Worm (Caenorhabditis elegans): ENCODE data around the gene F54D1.6.

F54D1.6 gene

ce11 chrIV:11340735-11341443, 53.3 kb downstream of the F54D1.6 start:
- TF ChIP-seq egl-13 (tag; optimal IDR thresholded peaks at IDR 0.05) (no peak), ceh-90 (tag; optimal IDR thresholded peaks at IDR 0.05) (no peak), zip-4 (GFP tag; optimal IDR thresholded peaks at IDR 0.05) (no peak), nhr-47 (tag; optimal IDR thresholded peaks at IDR 0.05) (no peak), unc-86 (tag; optimal IDR thresholded peaks at IDR 0.05) (no peak), ets-5 (GFP tag; IDR thresholded peaks at IDR 0.05) (no peak), zag-1 (tag; optimal IDR thresholded peaks at IDR 0.05) (no peak), ceh-88 (GFP tag; IDR thresholded peaks at IDR 0.05) (no peak), alr-1 (tag; optimal IDR thresholded peaks at IDR 0.05; ENCODE audit: borderline replicate concordance) (no peak), nhr-77 (tag; optimal IDR thresholded peaks at IDR 0.05) (no peak), unc-62 (GFP tag; optimal IDR thresholded peaks at IDR 0.05) (no peak), nhr-85 (tag) (no peak), snpc-4 (tag; optimal IDR thresholded peaks at IDR 0.05) (no peak), mdl-1 (tag; optimal IDR thresholded peaks at IDR 0.05) (no peak), ama-1 (optimal IDR thresholded peaks at IDR 0.05) (no peak), efl-1 (optimal IDR thresholded peaks at IDR 0.05) (no peak), efl-1 (GFP tag; optimal IDR thresholded peaks at IDR 0.05 in 1 of 2) (no peak), nhr-19 (GFP tag; conservative IDR thresholded peaks at IDR 0.05) (no peak)

DNA sequence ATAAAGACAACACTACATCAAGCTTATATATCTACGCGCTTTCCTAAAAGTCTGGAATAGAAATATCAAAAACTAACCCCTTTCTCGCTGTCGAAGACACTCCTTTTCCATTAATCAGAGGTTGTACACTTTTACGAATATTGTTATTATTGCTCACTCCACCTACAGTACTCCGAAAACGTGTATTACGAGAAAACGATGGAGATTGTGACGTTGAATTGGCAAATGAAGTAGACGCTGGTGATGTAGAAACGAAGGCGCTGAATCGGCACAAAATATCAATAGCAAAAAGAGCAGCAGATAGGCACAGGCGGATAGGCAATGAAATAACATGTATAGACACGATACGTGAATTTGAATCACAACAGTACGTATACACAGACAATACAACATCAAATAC, 56.7 kb downstream of the F54D1.6 start:
- TF ChIP-seq lin-14 (GFP tag; optimal IDR thresholded peaks at IDR 0.05), result no peak
- peak; percentile 94 for TF ChIP-seq alr-1 (tag; optimal IDR thresholded peaks at IDR 0.05; ENCODE audit: borderline replicate concordance)

Measured in whole organism, L1 larva.